Fruit fly (Drosophila melanogaster) S2 (cell line): ENCODE data around the gene Abd-B.

ENCODE experiments used
- CG8478 ChIP-seq: fragments of >200 bp; optimal IDR thresholded peaks from 2 replicates; lab custom pipeline; 2018
- CTCF ChIP-seq, 2 experiments: fragments of >200 bp; optimal IDR thresholded peaks; 2 replicates each; lab custom pipeline; 2018

DNA sequence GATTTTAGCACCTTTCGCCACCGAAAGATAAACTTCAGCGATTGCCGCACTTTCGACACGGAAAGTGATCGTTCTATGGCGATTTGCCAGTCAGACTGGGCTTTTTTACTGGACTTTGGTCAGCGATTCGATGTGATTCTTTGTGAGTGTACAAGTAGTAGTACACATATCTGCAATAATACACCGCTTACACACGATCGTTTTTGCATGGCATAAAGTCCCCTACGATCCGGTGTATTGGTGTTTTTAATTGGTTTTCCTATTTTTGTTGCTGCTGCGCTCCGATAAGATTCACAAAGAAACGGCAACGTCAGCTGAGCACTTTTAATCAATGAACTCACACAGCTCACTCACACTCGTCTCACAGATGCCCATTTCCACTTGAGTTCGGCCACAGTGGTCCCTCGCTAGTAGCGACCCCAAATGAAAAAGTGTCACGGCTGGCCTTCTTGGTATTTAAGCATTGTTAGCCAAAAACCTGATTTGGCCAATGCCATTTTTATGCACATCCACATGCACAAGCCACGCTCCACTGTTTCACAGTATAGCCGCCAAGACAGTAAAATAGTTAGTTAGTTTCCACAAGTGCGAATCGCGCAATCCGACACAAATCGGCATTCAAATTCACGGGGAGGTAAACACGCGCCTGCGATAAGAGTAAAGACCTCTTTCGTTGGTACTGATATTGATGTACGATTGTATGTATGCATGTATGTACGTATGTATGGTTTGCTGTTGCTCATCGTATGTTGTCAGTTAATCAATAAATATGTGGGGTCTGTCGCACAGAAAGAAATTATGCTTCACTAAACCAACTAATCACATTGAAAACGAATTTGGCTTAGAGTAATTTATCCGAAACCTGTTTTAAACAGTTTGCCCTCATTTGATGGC lies 14.4 kb upstream of the Abd-B start:
- no peak for TF ChIP-seq CG8478
- no peak for TF ChIP-seq CTCF (optimal IDR thresholded peaks at IDR 0.05; lab: Kevin White, UChicago)
